Fruit fly (Drosophila melanogaster): ENCODE measurements around the gene CG1090.
A peak's percentile ranks its signal among the peaks of the same experiment; 100 is the strongest.

CG1090 gene

DNA sequence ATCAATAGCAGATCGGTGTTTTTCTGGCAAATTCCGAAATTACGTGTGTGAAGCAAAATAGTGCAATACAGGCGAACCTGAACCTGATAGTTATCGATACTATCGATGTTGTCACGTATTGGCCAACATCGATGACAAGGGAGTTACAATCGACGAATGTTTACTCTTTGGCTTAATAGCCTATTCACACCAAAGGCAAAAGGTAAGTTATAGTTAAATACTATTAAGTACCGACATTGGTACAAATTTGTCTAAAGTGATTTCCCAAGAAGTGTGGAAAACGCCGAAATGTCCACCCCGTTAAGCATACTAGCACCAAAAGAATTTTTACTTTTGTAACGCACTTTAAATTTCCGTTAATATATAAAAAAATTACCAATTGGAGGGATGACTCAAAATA lies 25.7 kb upstream of the CG1090 start, which contains the start of gene CG9776:
Gene CG9776 (minus strand): TSS at position 108 of the 400 bp plus-strand sequence.
- TF ChIP-seq Lim3 (GFP tag; IDR thresholded peaks at IDR 0.05) (no peak), odd (GFP tag; optimal IDR thresholded peaks at IDR 0.05) (no peak), dysf (GFP tag; IDR thresholded peaks at IDR 0.05) (peak; percentile 74), amos (GFP tag; IDR thresholded peaks at IDR 0.05; ENCODE audit: partially characterized antibody) (peak; percentile 99), CG30020 (tag; optimal IDR thresholded peaks at IDR 0.05) (peak; percentile 98), bbx (GFP tag; IDR thresholded peaks at IDR 0.05; ENCODE audit: partially characterized antibody) (peak; percentile 98), tgo (GFP tag; IDR thresholded peaks at IDR 0.05) (peak; percentile 51; the same call in 2 of the 3 replicates), CG4360 (GFP tag; IDR thresholded peaks at IDR 0.05) (no peak), CG16815 (GFP tag; optimal IDR thresholded peaks at IDR 0.05) (no peak), scrt (GFP tag; optimal IDR thresholded peaks at IDR 0.05) (no peak), Dfd (GFP tag; optimal IDR thresholded peaks at IDR 0.05) (peak in 1 of 2 experiments; percentile 70), CG9609 (GFP tag; optimal IDR thresholded peaks at IDR 0.05) (peak; percentile 65), CG7357 (GFP tag; IDR thresholded peaks at IDR 0.05) (peak; percentile 98), CG10267 (tag; optimal IDR thresholded peaks at IDR 0.05) (peak; percentile 75), bab2 (GFP tag; optimal IDR thresholded peaks at IDR 0.05) (peak; percentile 62), pnt (GFP tag; optimal IDR thresholded peaks at IDR 0.05) (peak; percentile 65), Bgb (GFP tag; IDR thresholded peaks at IDR 0.05; ENCODE audit: partially characterized antibody) (peak; percentile 99), btn (GFP tag; optimal IDR thresholded peaks at IDR 0.05) (no peak), repo (GFP tag; optimal IDR thresholded peaks at IDR 0.05) (peak; percentile 41), vnd (GFP tag; IDR thresholded peaks at IDR 0.05; ENCODE audit: partially characterized antibody) (peak; percentile 97), CG31365 (tag; optimal IDR thresholded peaks at IDR 0.05) (no peak), CG14860 (GFP tag; IDR thresholded peaks at IDR 0.05; ENCODE audit: partially characterized antibody) (peak; percentile 97), CG13775 (GFP tag; optimal IDR thresholded peaks at IDR 0.05) (peak; percentile 35), eve (GFP tag; optimal IDR thresholded peaks at IDR 0.05) (no peak), nmo (GFP tag; optimal IDR thresholded peaks at IDR 0.05) (peak; percentile 78), NK7.1 (GFP tag; optimal IDR thresholded peaks at IDR 0.05) (peak; percentile 49), bsh (GFP tag; optimal IDR thresholded peaks at IDR 0.05) (no peak), CG10654 (GFP tag; optimal IDR thresholded peaks at IDR 0.05) (peak; percentile 38), sqz (GFP tag; optimal IDR thresholded peaks at IDR 0.05) (no peak), gt (GFP tag; IDR thresholded peaks at IDR 0.05) (no peak), CG1792 (GFP tag; optimal IDR thresholded peaks at IDR 0.05) (peak; percentile 24), caup (GFP tag; optimal IDR thresholded peaks at IDR 0.05; ENCODE audit: severe bottlenecking) (no peak), CG7372 (GFP tag; IDR thresholded peaks at IDR 0.05) (peak; percentile 32; the same call in 1 of the 2 replicates), oc (tag; optimal IDR thresholded peaks at IDR 0.05) (no peak), zfh1 (GFP tag; IDR thresholded peaks at IDR 0.05) (peak; percentile 61; the same call in 1 of the 3 replicates), ato (GFP tag; IDR thresholded peaks at IDR 0.05; ENCODE audit: partially characterized antibody) (peak; percentile 99), her (GFP tag; optimal IDR thresholded peaks at IDR 0.05) (peak; percentile 50), E2f2 (GFP tag; IDR thresholded peaks at IDR 0.05) (peak; percentile 45), ems (GFP tag; optimal IDR thresholded peaks at IDR 0.05) (peak; percentile 70), inv (GFP tag; IDR thresholded peaks at IDR 0.05; ENCODE audit: partially characterized antibody) (peak; percentile 98), yki (optimal IDR thresholded peaks at IDR 0.05) (no peak), D19B (GFP tag; optimal IDR thresholded peaks at IDR 0.05) (peak; percentile 15), lab (GFP tag; optimal IDR thresholded peaks at IDR 0.05) (no peak), ase (GFP tag; IDR thresholded peaks at IDR 0.05) (no peak), nau (GFP tag; optimal IDR thresholded peaks at IDR 0.05) (no peak), Pdp1 (GFP tag; optimal IDR thresholded peaks at IDR 0.05) (peak; percentile 62 to 75), ftz-f1 (GFP tag; optimal IDR thresholded peaks at IDR 0.05) (peak; percentile 54), CG12155 (GFP tag; optimal IDR thresholded peaks at IDR 0.05) (peak; percentile 63), CG11093 (GFP tag; IDR thresholded peaks at IDR 0.05) (0 out of 3 replicates have a peak, but pooled peaks have one; percentile 13), vvl (GFP tag; IDR thresholded peaks at IDR 0.05) (peak; percentile 31; the same call in 1 of the 2 replicates), Side (GFP tag; optimal IDR thresholded peaks at IDR 0.05) (peak; percentile 43)

All from whole organism, embryonic.